Worm (Caenorhabditis elegans) whole organism, L4 larva: Measurements from ENCODE around the gene C01G10.7.

ENCODE experiments used
- F10B5.3 ChIP-seq: sonication (generic microtip); optimal IDR thresholded peaks from 2 replicates; lab custom pipeline; 2016; ENCODE audit warnings: mild to moderate bottlenecking, missing genetic modification characterization, missing compliant biosample characterization
- F44E2.7 ChIP-seq: fragments of 200-800 bp; sonication (Bioruptor generic); IDR thresholded peaks from 2 replicates; pipeline ENCODE4 v2.1.2; 2022; ENCODE audit warnings: missing genetic modification characterization, missing compliant biosample characterization
- R02D3.7 ChIP-seq: fragments of 150-350 bp; sonication (generic microtip); optimal IDR thresholded peaks from 3 replicates; lab custom pipeline; 2014; ENCODE audit warnings: missing biosample characterization, missing genetic modification characterization
- T20F7.1 ChIP-seq: fragments of 200-800 bp; sonication (Bioruptor generic); optimal IDR thresholded peaks from 2 replicates; lab custom pipeline; 2018; ENCODE audit warnings: mild to moderate bottlenecking, missing genetic modification characterization, missing compliant biosample characterization
- T26A8.4 ChIP-seq: fragments of 200-800 bp; sonication (Bioruptor generic); IDR thresholded peaks from 2 replicates; pipeline ENCODE4 v1.3.6; 2022; ENCODE audit warnings: missing genetic modification characterization, missing compliant biosample characterization
- Y105C5A.15 ChIP-seq: fragments of 200-800 bp; sonication (Bioruptor generic); IDR thresholded peaks from 2 replicates; pipeline ENCODE4 v1.3.6; 2022; ENCODE audit warnings: missing genetic modification characterization, missing compliant biosample characterization
- Y5F2A.4 ChIP-seq: fragments of 200-800 bp; sonication (Bioruptor generic); optimal IDR thresholded peaks from 2 replicates; lab custom pipeline; 2018; ENCODE audit warnings: mild to moderate bottlenecking, missing genetic modification characterization, missing compliant biosample characterization
- ZK546.5 ChIP-seq, 2 experiments: sonication (generic microtip); optimal IDR thresholded peaks; 2 replicates each; lab custom pipeline; 2017; ENCODE audit warnings: missing biosample characterization in 2 of 2, missing genetic modification characterization in 2 of 2
- aha-1 ChIP-seq: fragments of 150-350 bp; peaks from one replicate; lab custom pipeline; 2014; ENCODE audit warnings: missing biosample characterization, missing genetic modification characterization
- arid-1 ChIP-seq: fragments of 200-800 bp; sonication (Bioruptor generic); conservative IDR thresholded peaks from 2 replicates; pipeline ENCODE4 v1.3.6; 2022; ENCODE audit warnings: missing genetic modification reagents, missing genetic modification characterization, missing compliant biosample characterization
- attf-4 ChIP-seq: sonication (generic microtip); optimal IDR thresholded peaks from 3 replicates; lab custom pipeline; 2017; ENCODE audit warnings: missing biosample characterization, missing genetic modification characterization
- ceh-28 ChIP-seq: fragments of 150-350 bp; optimal IDR thresholded peaks from 2 replicates; lab custom pipeline; 2014; ENCODE audit warnings: missing biosample characterization, missing genetic modification reagents, missing genetic modification characterization
- ceh-62 ChIP-seq: sonication (generic microtip); optimal IDR thresholded peaks from 2 replicates; lab custom pipeline; 2017; ENCODE audit warnings: missing biosample characterization, missing genetic modification characterization
- daf-12 ChIP-seq: fragments of 150-350 bp; optimal IDR thresholded peaks from 2 replicates; lab custom pipeline; 2014; ENCODE audit warnings: missing biosample characterization, missing genetic modification reagents, missing genetic modification characterization
- daf-16 ChIP-seq, 3 experiments: sonication (generic microtip); optimal IDR thresholded peaks; 2 replicates each; lab custom pipeline; 2016 to 2017; ENCODE audit warnings: missing genetic modification characterization in 3 of 3, missing genetic modification reagents in 3 of 3, mild to moderate bottlenecking in 2 of 3, missing compliant biosample characterization in 2 of 3, missing biosample characterization in 1 of 3, moderate library complexity in 1 of 3
- dmd-9 ChIP-seq: fragments of 200-800 bp; sonication (Bioruptor generic); IDR thresholded peaks from 2 replicates; pipeline ENCODE4 v1.3.6; 2022; ENCODE audit warnings: missing genetic modification reagents, missing genetic modification characterization, missing compliant biosample characterization
- duxl-1 ChIP-seq: sonication (generic microtip); optimal IDR thresholded peaks from 2 replicates; lab custom pipeline; 2016; ENCODE audit warnings: mild to moderate bottlenecking, missing genetic modification characterization, moderate library complexity, missing compliant biosample characterization; ENCODE audit not compliant: poor library complexity
- dve-1 ChIP-seq: sonication (generic microtip); optimal IDR thresholded peaks from 2 replicates; lab custom pipeline; 2017; ENCODE audit warnings: antibody characterized with exemption, mild to moderate bottlenecking, missing genetic modification characterization, missing compliant biosample characterization; ENCODE audit not compliant: insufficient read depth
- egl-43 ChIP-seq: fragments of 200-800 bp; sonication (Bioruptor generic); IDR thresholded peaks from 2 replicates; pipeline ENCODE4 v1.3.6; 2022; ENCODE audit warnings: missing genetic modification reagents, missing genetic modification characterization, missing compliant biosample characterization
- fkh-10 ChIP-seq: fragments of 150-350 bp; optimal IDR thresholded peaks from 2 replicates; lab custom pipeline; 2014; ENCODE audit warnings: missing biosample characterization, missing genetic modification reagents, missing genetic modification characterization
- gei-8 ChIP-seq: fragments of 200-800 bp; sonication (Bioruptor generic); optimal IDR thresholded peaks from 2 replicates; lab custom pipeline; 2018; ENCODE audit warnings: mild to moderate bottlenecking, missing genetic modification characterization, missing compliant biosample characterization
- hlh-11 ChIP-seq: fragments of 200-800 bp; sonication (Bioruptor generic); optimal IDR thresholded peaks from 2 replicates; lab custom pipeline; 2018; ENCODE audit warnings: mild to moderate bottlenecking, missing genetic modification characterization, missing compliant biosample characterization
- hlh-30 ChIP-seq: sonication (generic microtip); optimal IDR thresholded peaks from 2 replicates; lab custom pipeline; 2017; ENCODE audit warnings: antibody characterized with exemption, mild to moderate bottlenecking, missing genetic modification characterization, missing compliant biosample characterization; ENCODE audit not compliant: insufficient read depth
- hmg-1.1 ChIP-seq: fragments of 200-800 bp; sonication (Bioruptor generic); IDR thresholded peaks from 2 replicates; pipeline ENCODE4 v1.3.6; 2022; ENCODE audit warnings: missing genetic modification reagents, missing genetic modification characterization, missing compliant biosample characterization
- lim-7 ChIP-seq: fragments of 200-800 bp; sonication (Bioruptor generic); IDR thresholded peaks from 2 replicates; pipeline ENCODE4 v1.3.6; 2022; ENCODE audit warnings: missing genetic modification characterization, missing compliant biosample characterization
- lin-29 ChIP-seq: fragments of 200-800 bp; sonication (Bioruptor generic); IDR thresholded peaks from 2 replicates; pipeline ENCODE4 v1.3.6; 2022; ENCODE audit warnings: missing genetic modification reagents, missing genetic modification characterization, missing compliant biosample characterization
- lin-39 ChIP-seq: fragments of 150-350 bp; optimal IDR thresholded peaks from 2 replicates; lab custom pipeline; 2014; ENCODE audit warnings: missing biosample characterization, missing genetic modification reagents, missing genetic modification characterization
- lir-3 ChIP-seq: sonication (generic microtip); optimal IDR thresholded peaks from 2 replicates; lab custom pipeline; 2016; ENCODE audit warnings: mild to moderate bottlenecking, missing genetic modification characterization, missing compliant biosample characterization
- lsy-2 ChIP-seq, 2 experiments: fragments of 150-350 bp in 1 of 2; sonication (generic microtip) in 1 of 2; optimal IDR thresholded peaks; 2 replicates each; lab custom pipeline; 2014 to 2017; ENCODE audit warnings: missing biosample characterization in 2 of 2, missing genetic modification characterization in 2 of 2
- madf-9 ChIP-seq: fragments of 200-800 bp; sonication (Bioruptor generic); conservative IDR thresholded peaks from 2 replicates; pipeline ENCODE4 v1.3.6; 2022; ENCODE audit warnings: missing genetic modification reagents, missing genetic modification characterization, missing compliant biosample characterization
- mes-2 ChIP-seq: sonication (generic microtip); optimal IDR thresholded peaks from 2 replicates; lab custom pipeline; 2016; ENCODE audit warnings: missing genotype, mild to moderate bottlenecking, missing genetic modification characterization, missing compliant biosample characterization; ENCODE audit not compliant: poor library complexity, severe bottlenecking
- nhr-10 ChIP-seq: fragments of 150-350 bp; optimal IDR thresholded peaks from 2 replicates; lab custom pipeline; 2014; ENCODE audit warnings: missing biosample characterization, missing genetic modification characterization
- nhr-11 ChIP-seq: fragments of 150-350 bp; optimal IDR thresholded peaks from 2 replicates; lab custom pipeline; 2014; ENCODE audit warnings: missing biosample characterization, missing genetic modification characterization
- nhr-111 ChIP-seq: fragments of 200-800 bp; sonication (Bioruptor generic); optimal IDR thresholded peaks from 2 replicates; lab custom pipeline; 2018; ENCODE audit warnings: mild to moderate bottlenecking, missing genetic modification characterization, missing compliant biosample characterization
- nhr-25 ChIP-seq: sonication (generic microtip); optimal IDR thresholded peaks from 2 replicates; lab custom pipeline; 2017; ENCODE audit warnings: missing genetic modification characterization, mild to moderate bottlenecking, missing compliant biosample characterization, antibody characterized with exemption, moderate library complexity, borderline replicate concordance; ENCODE audit not compliant: insufficient read depth
- nhr-41 ChIP-seq: fragments of 200-800 bp; sonication (Bioruptor generic); IDR thresholded peaks from 2 replicates; pipeline ENCODE4 v1.3.6; 2022; ENCODE audit warnings: missing genetic modification reagents, missing genetic modification characterization, missing compliant biosample characterization
- nhr-42 ChIP-seq: fragments of 200-800 bp; sonication (Bioruptor generic); IDR thresholded peaks from 2 replicates; pipeline ENCODE4 v1.3.6; 2022; ENCODE audit warnings: missing genetic modification characterization, missing compliant biosample characterization
- nhr-6 ChIP-seq: fragments of 150-350 bp; optimal IDR thresholded peaks from 2 replicates; lab custom pipeline; 2014; ENCODE audit warnings: missing biosample characterization, missing genetic modification characterization
- nhr-76 ChIP-seq: fragments of 150-350 bp; optimal IDR thresholded peaks from 2 replicates; lab custom pipeline; 2014; ENCODE audit warnings: missing biosample characterization, missing genetic modification characterization
- nhr-77 ChIP-seq: fragments of 150-350 bp; optimal IDR thresholded peaks from 2 replicates; lab custom pipeline; 2014; ENCODE audit warnings: missing biosample characterization, missing genetic modification characterization
- pha-4 ChIP-seq, 2 experiments: fragments of 150-350 bp in 1 of 2; fragments of 200-800 bp in 1 of 2; sonication (Bioruptor generic) in 1 of 2; IDR thresholded peaks in 1 of 2; optimal IDR thresholded peaks in 1 of 2; 2 replicates each; pipeline versions ENCODE4 v1.3.6 to Lab custom; 2014 to 2022; ENCODE audit warnings: missing genetic modification characterization in 2 of 2, missing genetic modification reagents in 2 of 2, missing biosample characterization in 1 of 2, missing compliant biosample characterization in 1 of 2
- rbr-2 ChIP-seq: sonication (generic microtip); optimal IDR thresholded peaks from 2 replicates; lab custom pipeline; 2016; ENCODE audit warnings: missing genotype, missing genetic modification characterization, missing compliant biosample characterization
- snpc-4 ChIP-seq: fragments of 150-350 bp; optimal IDR thresholded peaks from 2 replicates; lab custom pipeline; 2014; ENCODE audit warnings: missing biosample characterization, missing genetic modification characterization
- spr-1 ChIP-seq: sonication (generic microtip); optimal IDR thresholded peaks from 2 replicates; lab custom pipeline; 2016; ENCODE audit warnings: mild to moderate bottlenecking, missing genetic modification characterization, missing compliant biosample characterization
- tag-97 ChIP-seq: fragments of 200-800 bp; sonication (Bioruptor generic); IDR thresholded peaks from 2 replicates; pipeline ENCODE4 v1.3.6; 2022; ENCODE audit warnings: missing genetic modification characterization, missing compliant biosample characterization
- unc-62 ChIP-seq, 3 experiments: fragments of 150-350 bp in 1 of 3; sonication (generic microtip); optimal IDR thresholded peaks in 2 of 3; peaks in 1 of 3; 1 replicate in 1 of 3; 2 replicates in 2 of 3; lab custom pipeline; 2014 to 2017; ENCODE audit warnings: missing biosample characterization in 3 of 3, missing genetic modification characterization in 3 of 3, missing genetic modification reagents in 3 of 3, missing genotype in 1 of 3
- vab-7 ChIP-seq: fragments of 200-800 bp; sonication (Bioruptor generic); IDR thresholded peaks from 2 replicates; pipeline ENCODE4 v1.3.6; 2022; ENCODE audit warnings: missing genetic modification reagents, missing genetic modification characterization, missing compliant biosample characterization
- zag-1 ChIP-seq: fragments of 150-350 bp; optimal IDR thresholded peaks from 2 replicates; lab custom pipeline; 2014; ENCODE audit warnings: missing biosample characterization, missing genetic modification characterization

The C01G10.7 gene

DNA sequence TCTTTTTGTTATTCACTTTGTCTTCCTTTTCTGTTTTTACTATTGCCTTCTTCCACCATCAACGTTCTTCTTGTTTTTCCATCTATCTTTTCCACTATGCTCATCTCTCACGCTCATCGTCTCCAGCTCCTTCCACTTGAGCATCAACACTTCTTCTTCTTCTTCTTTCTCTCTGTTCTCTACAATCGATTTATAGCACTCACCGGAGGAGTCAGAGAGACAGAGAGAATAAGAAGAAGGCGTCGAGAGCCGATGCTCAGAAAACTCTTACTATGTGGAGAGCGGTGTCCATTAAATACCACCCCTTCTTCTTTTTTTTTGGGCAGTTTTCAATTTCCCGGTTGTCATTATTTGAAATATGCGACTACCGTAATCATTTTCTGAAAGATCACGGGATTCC lies 10.6 kb upstream of the C01G10.7 start:
- peak; percentile 43 for TF ChIP-seq rbr-2 (tag; lab: Kevin White, UChicago)
- TF ChIP-seq nhr-25 (tag; lab: Kevin White, UChicago): no peak
- TF ChIP-seq tag-97 (GFP tag; lab: Robert Waterston, UW): no peak
- no peak for TF ChIP-seq lir-3 (tag; lab: Kevin White, UChicago)
- TF ChIP-seq lim-7 (GFP tag; lab: Robert Waterston, UW): no peak
- TF ChIP-seq lin-29 (GFP tag; lab: Robert Waterston, UW): no peak
- TF ChIP-seq dve-1 (tag; lab: Kevin White, UChicago): no peak
- TF ChIP-seq T26A8.4 (GFP tag; lab: Robert Waterston, UW): no peak
- TF ChIP-seq mes-2 (tag; lab: Kevin White, UChicago): peak; percentile 10
- TF ChIP-seq nhr-76 (tag; lab: Kevin White, UChicago): no peak
- peak; percentile 82 for TF ChIP-seq fkh-10 (GFP tag; lab: Kevin White, UChicago)
- TF ChIP-seq T20F7.1 (GFP tag; lab: Kevin White, UChicago): no peak
- no peak for TF ChIP-seq pha-4 (GFP tag; IDR thresholded peaks at IDR 0.05; lab: Robert Waterston, UW)
- no peak for TF ChIP-seq pha-4 (tag; optimal IDR thresholded peaks at IDR 0.05; lab: Kevin White, UChicago)
- no peak for TF ChIP-seq F44E2.7 (GFP tag; lab: Robert Waterston, UW)
- no peak for TF ChIP-seq nhr-11 (tag; lab: Kevin White, UChicago)
- no peak for TF ChIP-seq Y5F2A.4
- TF ChIP-seq ceh-62 (tag; lab: Kevin White, UChicago): no peak
- no peak for TF ChIP-seq madf-9 (GFP tag; lab: Robert Waterston, UW)
- TF ChIP-seq unc-62 (GFP tag; optimal IDR thresholded peaks at IDR 0.05 in 1 of 2; lab: Kevin White, UChicago): peak in 1 of 2 experiments; percentile 25
- TF ChIP-seq unc-62 (tag; optimal IDR thresholded peaks at IDR 0.05; lab: Kevin White, UChicago): no peak
- TF ChIP-seq dmd-9 (GFP tag; lab: Robert Waterston, UW): no peak
- no peak for TF ChIP-seq F10B5.3 (tag; lab: Kevin White, UChicago)
- no peak for TF ChIP-seq hlh-30 (tag; lab: Kevin White, UChicago)
- TF ChIP-seq nhr-42 (GFP tag; lab: Robert Waterston, UW): no peak
- TF ChIP-seq nhr-10 (tag; lab: Kevin White, UChicago): no peak
- TF ChIP-seq duxl-1 (tag; lab: Kevin White, UChicago): no peak
- peak; percentile 35 for TF ChIP-seq ceh-28 (tag; lab: Kevin White, UChicago)
- TF ChIP-seq Y105C5A.15 (GFP tag; lab: Robert Waterston, UW): no peak
- no peak for TF ChIP-seq hlh-11 (tag; lab: Kevin White, UChicago)
- no peak for TF ChIP-seq snpc-4 (tag; lab: Kevin White, UChicago)
- no peak for TF ChIP-seq nhr-111 (GFP tag; lab: Kevin White, UChicago)
- peak; percentile 65 for TF ChIP-seq hmg-1.1 (GFP tag; lab: Robert Waterston, UW)
- TF ChIP-seq nhr-41 (GFP tag; lab: Robert Waterston, UW): no peak
- no peak for TF ChIP-seq zag-1 (tag; lab: Kevin White, UChicago)
- TF ChIP-seq aha-1: peak; percentile 80
- TF ChIP-seq arid-1: no peak
- no peak for TF ChIP-seq gei-8
- TF ChIP-seq attf-4: no peak
- TF ChIP-seq nhr-77 (tag; lab: Kevin White, UChicago): no peak
- TF ChIP-seq daf-16 (GFP tag; optimal IDR thresholded peaks at IDR 0.05; lab: Kevin White, UChicago): no peak
- no peak for TF ChIP-seq daf-16 (tag; optimal IDR thresholded peaks at IDR 0.05; lab: Kevin White, UChicago)
- no peak for TF ChIP-seq egl-43 (GFP tag; lab: Robert Waterston, UW)
- no peak for TF ChIP-seq ZK546.5 (tag; optimal IDR thresholded peaks at IDR 0.05; lab: Kevin White, UChicago)
- no peak for TF ChIP-seq nhr-6 (tag; lab: Kevin White, UChicago)
- TF ChIP-seq lin-39: no peak
- no peak for TF ChIP-seq vab-7 (GFP tag; lab: Robert Waterston, UW)
- TF ChIP-seq daf-12 (tag; lab: Kevin White, UChicago): no peak
- no peak for TF ChIP-seq spr-1 (tag; lab: Kevin White, UChicago)
- no peak for TF ChIP-seq R02D3.7
- peak in 1 of 2 experiments; percentile 32 for TF ChIP-seq lsy-2 (tag; optimal IDR thresholded peaks at IDR 0.05; lab: Kevin White, UChicago)
